Worm (Caenorhabditis elegans) whole organism, L4/young adult: ENCODE measurements around the gene F52H2.15.

Experiments used
- W03F9.2 ChIP-seq: fragments of 150-350 bp; optimal IDR thresholded peaks from 2 replicates; lab custom pipeline; 2014; ENCODE audit warnings: missing biosample characterization, missing genetic modification characterization
- dao-5 ChIP-seq: sonication (generic microtip); optimal IDR thresholded peaks from 2 replicates; lab custom pipeline; 2016; ENCODE audit warnings: missing genotype, missing genetic modification characterization, moderate library complexity, missing compliant biosample characterization
- him-1 ChIP-seq: sonication (generic microtip); optimal IDR thresholded peaks from 2 replicates; lab custom pipeline; 2016; ENCODE audit warnings: missing genotype, missing genetic modification reagents, missing genetic modification characterization, missing compliant biosample characterization

F52H2.15 gene

DNA sequence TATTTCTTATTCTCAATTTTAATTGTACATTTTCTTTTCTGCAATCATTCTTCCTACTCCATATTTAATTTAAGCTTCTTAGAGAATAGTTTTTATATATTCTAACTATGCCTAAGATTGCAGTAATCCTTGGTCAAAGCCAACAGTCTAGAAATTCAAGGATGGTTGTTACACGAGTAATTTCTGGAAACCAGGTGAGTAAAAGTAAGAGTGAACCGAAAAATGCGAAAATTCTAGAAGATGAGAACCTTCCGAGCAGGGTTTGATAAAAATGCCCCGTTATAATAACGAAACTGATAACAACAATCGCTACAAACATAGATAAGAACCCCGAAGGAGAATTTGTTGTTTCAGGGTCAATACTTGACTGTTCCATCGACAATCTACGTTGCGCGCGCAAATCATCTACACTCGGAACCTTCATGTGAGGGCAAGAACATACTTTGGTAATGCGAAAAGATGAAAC, at the start of gene F52H2.15:
Gene F52H2.15 (plus strand): TSS at position 51 of the 466 bp plus-strand sequence.
- no peak for TF ChIP-seq W03F9.2 (tag; lab: Kevin White, UChicago)
- no peak for TF ChIP-seq him-1
- no peak for TF ChIP-seq dao-5 (tag; lab: Kevin White, UChicago)

DNA sequence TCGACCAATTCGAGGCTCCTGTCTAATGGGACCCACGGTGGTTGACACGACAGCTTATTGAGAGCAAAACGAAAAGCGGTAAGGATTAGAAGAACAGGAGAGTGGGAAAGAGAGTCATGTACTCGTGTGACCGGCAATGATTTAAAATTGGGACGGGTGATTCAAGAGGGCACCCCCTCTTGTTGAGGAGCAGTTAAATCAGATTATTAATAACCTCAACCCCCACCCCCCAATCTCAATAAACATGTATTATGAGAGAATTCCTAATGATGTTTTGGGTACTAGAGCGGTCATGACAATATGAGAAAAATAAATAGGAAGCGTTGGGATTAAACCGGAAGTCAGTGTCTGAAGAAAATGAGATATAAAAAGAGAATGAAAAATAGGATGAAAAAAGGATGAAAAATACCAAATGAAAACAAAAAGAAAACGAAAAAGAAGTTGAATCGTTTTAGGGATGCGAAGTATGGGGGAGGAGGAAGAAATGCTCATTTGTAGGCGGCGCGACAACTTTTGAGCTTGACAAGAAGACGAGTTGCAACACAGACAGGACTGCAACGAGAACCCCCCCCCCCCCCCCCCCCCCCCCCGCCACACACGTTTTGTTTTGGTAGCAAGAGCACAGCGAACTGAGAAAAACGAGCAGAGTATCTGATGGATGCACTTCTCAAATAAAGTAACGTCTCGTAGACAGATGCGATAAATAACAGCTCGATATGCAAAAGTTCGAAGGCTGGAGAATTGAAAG, 48.0 kb upstream of the F52H2.15 start:
- TF ChIP-seq dao-5 (tag; lab: Kevin White, UChicago) (no peak), him-1 (no peak), W03F9.2 (tag; lab: Kevin White, UChicago) (no peak)

DNA sequence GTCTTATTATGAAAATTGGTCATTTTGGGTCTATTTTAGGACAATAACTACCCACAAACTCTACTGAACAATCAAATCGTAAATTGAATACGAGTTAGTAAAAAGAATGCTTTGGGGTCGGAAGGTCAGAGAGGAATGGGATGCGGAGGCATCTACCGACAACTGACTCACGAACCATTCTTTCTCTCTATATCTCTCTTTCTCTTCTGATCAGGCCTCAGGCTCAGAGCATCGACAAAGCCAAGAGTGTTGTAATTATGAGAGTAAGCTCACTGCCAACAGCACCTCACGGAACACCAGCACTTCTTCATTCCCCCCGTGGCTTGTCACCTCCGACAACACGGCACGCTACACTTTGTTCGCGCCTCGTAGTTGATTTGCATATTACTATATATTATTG, 44.7 kb upstream of the F52H2.15 start:
- TF ChIP-seq him-1 (no peak), W03F9.2 (tag; lab: Kevin White, UChicago) (no peak), dao-5 (tag; lab: Kevin White, UChicago) (no peak)

DNA sequence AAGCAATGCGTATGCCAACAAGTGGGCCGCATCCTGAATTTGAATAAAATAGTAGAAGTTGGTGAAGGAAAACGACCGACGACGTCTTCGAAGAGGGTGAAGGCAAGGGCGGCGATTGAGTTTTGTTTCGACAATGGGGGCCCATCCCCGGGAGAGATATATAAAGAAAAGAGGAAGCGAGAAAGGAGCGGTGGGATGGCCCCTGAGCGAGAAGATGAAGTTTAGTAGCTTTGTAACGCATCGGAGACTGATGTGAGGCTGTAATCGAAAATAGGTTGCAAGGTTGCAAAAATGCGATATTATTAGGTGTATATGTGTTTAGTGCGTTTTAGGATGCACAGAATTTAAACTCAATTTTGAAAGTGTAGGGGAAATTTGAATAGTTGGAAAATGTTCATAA, 42.5 kb upstream of the F52H2.15 start:
- TF ChIP-seq him-1 (no peak), W03F9.2 (tag; lab: Kevin White, UChicago) (no peak), dao-5 (tag; lab: Kevin White, UChicago) (no peak)

DNA sequence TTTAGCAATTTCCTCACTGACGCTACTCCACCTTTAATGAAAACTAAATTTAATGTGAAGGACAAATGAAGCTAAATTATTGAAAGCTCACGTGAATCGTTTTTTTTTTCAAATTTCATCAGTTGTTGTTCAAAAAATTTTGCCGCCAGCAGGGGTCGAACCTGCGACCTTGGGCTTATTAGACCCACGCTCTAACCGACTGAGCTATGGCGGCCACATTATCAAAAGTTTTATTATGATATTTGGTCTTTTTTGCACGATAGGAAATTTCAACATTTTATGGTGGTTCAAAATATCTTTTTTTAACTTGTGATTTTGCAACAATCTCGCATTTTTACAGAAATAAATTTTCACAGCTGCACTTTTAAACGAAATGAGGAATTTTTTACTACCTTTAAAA, 39.1 kb upstream of the F52H2.15 start:
- TF ChIP-seq him-1 (no peak), W03F9.2 (tag; lab: Kevin White, UChicago) (no peak), dao-5 (tag; lab: Kevin White, UChicago) (no peak)

DNA sequence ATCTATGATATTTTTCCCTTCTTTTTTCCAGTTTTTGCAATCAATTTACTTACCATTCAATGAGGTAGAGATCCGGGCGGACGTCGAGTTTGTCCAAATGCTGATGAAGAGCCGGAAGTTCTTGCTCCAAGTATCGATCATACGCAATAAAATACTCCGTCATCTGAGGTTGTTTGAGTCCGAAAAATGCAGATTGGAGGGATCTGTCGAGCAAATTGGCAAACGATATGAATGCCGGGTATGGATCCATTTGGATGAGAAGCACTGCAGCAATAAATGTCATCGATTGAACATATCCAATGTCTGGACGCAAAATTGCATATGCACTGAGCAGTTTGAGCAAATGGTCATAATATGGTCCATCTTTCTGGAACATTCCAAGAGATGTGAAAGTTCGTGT, 38.0 kb upstream of the F52H2.15 start:
- TF ChIP-seq him-1, result no peak
- no peak for TF ChIP-seq dao-5 (tag; lab: Kevin White, UChicago)
- TF ChIP-seq W03F9.2 (tag; lab: Kevin White, UChicago), result no peak

DNA sequence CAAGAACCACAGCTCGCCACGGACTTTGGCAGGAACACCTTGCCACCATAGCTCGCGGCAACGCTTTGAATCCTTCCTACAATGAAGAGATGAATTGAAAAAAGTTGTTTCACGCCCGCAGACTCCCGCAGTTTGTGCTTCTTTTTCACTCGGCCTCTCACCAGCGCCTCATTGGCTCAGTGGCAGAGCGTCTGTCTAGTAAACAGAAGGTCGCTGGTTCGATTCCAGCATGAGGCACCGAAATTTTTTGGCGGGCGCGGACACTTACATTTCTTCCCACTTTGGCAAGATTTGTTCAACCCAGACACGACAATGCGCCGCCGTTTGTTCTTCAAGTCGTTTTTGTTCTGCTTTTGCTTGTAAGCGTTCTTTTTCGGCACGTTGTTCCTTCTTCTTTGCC, 37.3 kb upstream of the F52H2.15 start:
- TF ChIP-seq dao-5 (tag; lab: Kevin White, UChicago) (peak; percentile 12), W03F9.2 (tag; lab: Kevin White, UChicago) (no peak), him-1 (peak; percentile 45)

DNA sequence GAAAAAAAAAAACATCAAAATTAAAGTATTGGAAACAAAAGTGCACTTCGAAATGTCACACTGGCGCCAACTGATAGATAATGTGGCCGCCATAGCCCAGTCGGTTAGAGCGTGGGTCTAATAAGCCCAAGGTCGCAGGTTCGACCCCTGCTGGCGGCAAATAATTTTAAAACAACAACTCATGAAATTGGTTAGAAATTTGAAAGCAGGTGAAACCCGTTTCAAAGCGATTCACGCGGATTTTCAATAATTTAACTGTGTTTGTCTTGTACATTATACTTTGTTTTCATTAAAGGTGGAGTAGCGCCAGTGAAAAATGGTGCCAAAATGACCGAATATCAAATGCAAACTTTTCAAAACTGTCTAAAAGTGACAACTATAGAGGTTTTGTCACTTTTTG, 33.9 kb upstream of the F52H2.15 start:
- TF ChIP-seq W03F9.2 (tag; lab: Kevin White, UChicago) (peak; percentile 19), him-1 (no peak), dao-5 (tag; lab: Kevin White, UChicago) (peak; percentile 42)

DNA sequence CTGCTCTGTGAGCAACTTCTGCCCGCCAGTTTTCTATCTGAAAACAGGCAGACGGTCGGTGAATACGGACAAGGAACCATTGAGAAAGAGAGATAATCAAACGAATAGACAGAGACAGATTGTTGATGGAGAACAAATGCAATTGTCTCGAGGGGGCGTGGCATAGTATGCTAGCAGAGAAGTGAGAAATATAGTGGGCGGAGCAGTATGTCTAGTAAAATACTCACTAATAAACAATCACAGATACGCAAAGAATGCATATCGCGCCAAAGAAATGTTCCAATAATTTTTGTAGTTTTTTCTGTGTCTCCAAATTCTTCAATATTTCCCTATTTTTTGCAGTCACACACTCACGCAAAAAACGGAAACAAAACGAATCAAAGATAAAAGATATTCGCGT, 32.8 kb upstream of the F52H2.15 start, which contains the start of gene tbc-12:
Gene tbc-12 (minus strand): TSS at position 101 of the 400 bp plus-strand sequence.
- TF ChIP-seq dao-5 (tag; lab: Kevin White, UChicago), result no peak
- no peak for TF ChIP-seq W03F9.2 (tag; lab: Kevin White, UChicago)
- TF ChIP-seq him-1, result no peak

DNA sequence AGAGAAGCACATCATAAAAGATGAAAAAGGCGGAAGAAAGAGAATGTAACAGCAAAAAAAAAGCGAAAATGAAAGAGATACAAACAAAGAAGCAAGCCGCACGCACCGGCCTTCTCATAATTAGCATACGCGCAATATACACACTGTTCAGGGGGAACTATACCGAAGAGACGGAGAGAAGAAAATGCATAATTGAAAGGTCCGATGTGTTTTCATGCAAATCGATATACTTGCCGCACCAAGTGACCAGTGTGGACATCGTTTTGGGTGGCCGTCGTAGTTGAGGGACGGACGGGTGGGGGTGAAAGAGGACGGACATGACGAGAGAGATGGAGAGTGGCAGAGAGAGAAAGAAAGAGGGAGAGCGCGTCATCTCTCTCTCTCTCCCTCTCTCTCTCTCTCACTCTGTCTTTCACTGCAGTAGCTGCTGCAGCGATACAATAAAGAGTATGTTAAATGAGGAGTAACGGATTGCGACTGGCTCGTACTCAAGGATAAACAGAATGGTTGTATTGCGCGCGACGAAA, 28.8 kb upstream of the F52H2.15 start:
- peak; percentile 47 for TF ChIP-seq him-1
- no peak for TF ChIP-seq W03F9.2 (tag; lab: Kevin White, UChicago)

DNA sequence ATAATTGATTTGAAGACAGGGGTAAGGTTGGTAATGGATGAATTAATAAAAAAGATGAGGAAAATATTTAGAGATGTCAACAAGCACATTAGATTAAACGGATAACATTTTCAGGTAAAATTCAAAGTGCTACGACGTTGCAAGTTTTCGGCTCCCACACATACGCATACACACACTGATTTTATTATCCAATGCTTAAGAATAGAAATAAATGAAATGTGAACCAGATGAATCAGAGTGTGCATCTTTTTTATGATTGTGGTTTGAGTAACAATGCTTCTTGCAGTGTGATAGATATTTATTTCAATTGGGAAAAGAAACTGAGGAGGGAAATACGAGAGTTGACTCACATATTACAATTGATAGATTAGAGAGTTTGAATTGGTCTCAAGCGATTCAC, 26.4 kb upstream of the F52H2.15 start:
- TF ChIP-seq W03F9.2 (tag; lab: Kevin White, UChicago), result no peak
- no peak for TF ChIP-seq him-1
- no peak for TF ChIP-seq dao-5 (tag; lab: Kevin White, UChicago)

DNA sequence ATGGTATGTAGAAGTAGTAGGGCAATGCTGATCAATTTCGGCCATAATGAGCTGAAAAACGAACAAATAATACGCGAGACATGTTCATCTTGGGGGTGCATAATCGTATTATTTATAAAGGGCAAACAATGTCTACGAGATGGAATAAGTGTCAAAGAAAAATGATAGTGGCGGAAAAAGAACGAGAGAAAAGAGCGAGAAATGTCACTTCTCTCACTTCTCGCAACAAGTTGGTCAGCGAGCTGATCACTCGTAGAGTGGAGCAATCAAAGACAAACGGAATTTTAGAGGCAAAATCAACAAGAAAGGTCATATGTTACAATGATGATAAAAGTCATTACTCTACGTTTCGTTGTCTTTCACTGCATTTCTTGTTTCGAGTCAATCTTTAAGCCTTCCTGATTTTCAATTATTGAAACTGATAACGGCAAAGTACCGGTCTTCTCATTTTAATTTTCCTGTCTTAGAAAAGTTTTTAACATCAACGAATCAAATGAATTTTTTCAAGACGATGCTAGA, 24.1 kb upstream of the F52H2.15 start, which contains the start of gene F52H2.3:
Gene F52H2.3 (minus strand): TSS at position 51 of the 519 bp plus-strand sequence.
- no peak for TF ChIP-seq W03F9.2 (tag; lab: Kevin White, UChicago)
- TF ChIP-seq dao-5 (tag; lab: Kevin White, UChicago), result no peak
- TF ChIP-seq him-1, result no peak

DNA sequence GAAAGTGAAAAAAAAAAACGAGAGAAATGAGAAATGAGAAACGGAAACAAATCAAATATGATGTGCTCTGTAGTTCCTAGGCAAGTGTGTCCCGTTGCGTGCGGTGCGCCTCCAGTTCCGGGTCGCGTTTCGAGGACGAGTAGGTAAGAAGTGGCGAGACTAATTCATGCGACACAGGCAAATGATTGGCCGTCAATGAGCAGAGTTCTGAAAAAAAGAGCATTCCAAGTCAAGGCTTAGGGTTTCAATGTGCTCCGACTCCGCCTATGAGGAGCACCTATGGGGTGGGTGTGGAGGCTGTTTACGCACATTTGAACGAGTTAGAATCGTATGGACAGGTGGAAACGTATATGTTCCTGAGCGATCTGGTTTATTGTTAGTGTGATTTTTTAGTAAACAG, 21.8 kb upstream of the F52H2.15 start:
- TF ChIP-seq W03F9.2 (tag; lab: Kevin White, UChicago) (no peak), dao-5 (tag; lab: Kevin White, UChicago) (no peak), him-1 (no peak)

DNA sequence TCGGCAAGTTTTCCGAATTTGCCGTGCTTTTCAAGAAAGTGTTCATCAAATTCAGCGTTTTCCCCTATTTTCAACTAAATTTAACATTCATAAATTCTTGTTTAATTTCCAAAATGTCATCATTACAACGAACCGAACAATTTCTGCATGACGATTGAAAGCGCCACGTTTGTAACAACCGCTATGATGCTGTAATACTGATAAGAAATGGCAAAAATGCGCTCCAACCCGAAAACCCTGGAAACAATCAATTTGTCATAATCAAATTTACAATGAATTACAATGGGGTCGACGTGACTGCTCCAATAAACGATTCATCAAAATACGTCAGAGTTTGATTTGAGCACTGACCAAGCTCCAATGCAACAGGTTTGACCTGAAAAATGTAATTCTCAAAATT, 20.5 kb upstream of the F52H2.15 start:
- TF ChIP-seq W03F9.2 (tag; lab: Kevin White, UChicago) (no peak), him-1 (no peak), dao-5 (tag; lab: Kevin White, UChicago) (no peak)
